Fruit fly (Drosophila melanogaster) whole organism, embryonic: ENCODE results near the gene Prim2.

Source experiments
- CG10959 ChIP-seq: fragments of 200-800 bp; sonication (Bioruptor generic); IDR thresholded peaks from 2 replicates; pipeline ENCODE4 v1.3.6; 2022; ENCODE audit warnings: missing biosample characterization, missing genetic modification characterization
- CG11398 ChIP-seq: fragments of 200-800 bp; sonication (Bioruptor generic); optimal IDR thresholded peaks from 2 replicates; lab custom pipeline; 2016; ENCODE audit warnings: missing biosample characterization, missing genetic modification characterization
- CG1603 ChIP-seq: fragments of 200-800 bp; sonication (Bioruptor generic); optimal IDR thresholded peaks from 2 replicates; lab custom pipeline; 2019; ENCODE audit warnings: missing biosample characterization, mild to moderate bottlenecking, missing genetic modification characterization, moderate library complexity
- CG17568 ChIP-seq: fragments of 200-800 bp; sonication (Bioruptor generic); optimal IDR thresholded peaks from 2 replicates; lab custom pipeline; 2018; ENCODE audit warnings: missing biosample characterization, mild to moderate bottlenecking, missing genetic modification characterization, moderate library complexity
- CG2116 ChIP-seq: fragments of 200-800 bp; sonication (Bioruptor generic); optimal IDR thresholded peaks from 3 replicates; lab custom pipeline; 2018; ENCODE audit warnings: missing biosample characterization, mild to moderate bottlenecking, missing genetic modification characterization
- CG2199 ChIP-seq: fragments of 200-800 bp; sonication (Bioruptor generic); IDR thresholded peaks from 3 replicates; pipeline ENCODE4 v1.3.6; 2022; ENCODE audit warnings: missing biosample characterization, missing genetic modification characterization
- CG2712 ChIP-seq: fragments of 200-800 bp; optimal IDR thresholded peaks from 3 replicates; lab custom pipeline; 2019; ENCODE audit warnings: missing biosample characterization, mild to moderate bottlenecking, missing genetic modification characterization, moderate library complexity
- CG33557 ChIP-seq: fragments of 200-800 bp; sonication (Bioruptor generic); optimal IDR thresholded peaks from 2 replicates; lab custom pipeline; 2019; ENCODE audit warnings: missing biosample characterization, mild to moderate bottlenecking, missing genetic modification characterization, moderate library complexity
- CG3726 ChIP-seq: fragments of 200-800 bp; sonication (Bioruptor generic); IDR thresholded peaks from 3 replicates; pipeline ENCODE4, ENCODE4 v1.3.6; 2022; ENCODE audit warnings: missing biosample characterization, missing genetic modification characterization
- CG42726 ChIP-seq: fragments of 200-800 bp; sonication (Bioruptor generic); IDR thresholded peaks from 2 replicates; pipeline ENCODE4 v1.3.6; 2022; ENCODE audit warnings: missing biosample characterization, missing genetic modification characterization; ENCODE audit not compliant: partially characterized antibody
- CG4820 ChIP-seq: fragments of 200-800 bp; sonication (Bioruptor generic); optimal IDR thresholded peaks from 3 replicates; lab custom pipeline; 2016; ENCODE audit warnings: missing biosample characterization, missing genetic modification characterization
- CG7357 ChIP-seq: fragments of 200-800 bp; sonication (Bioruptor generic); IDR thresholded peaks from 3 replicates; pipeline ENCODE4 v1.3.6; 2022; ENCODE audit warnings: missing biosample characterization, missing genetic modification characterization
- CrebB ChIP-seq: fragments of 200-800 bp; sonication (Bioruptor generic); optimal IDR thresholded peaks from 3 replicates; lab custom pipeline; 2018; ENCODE audit warnings: missing biosample characterization, mild to moderate bottlenecking, missing genetic modification characterization
- Dp ChIP-seq: fragments of 200-800 bp; sonication (Bioruptor generic); optimal IDR thresholded peaks from 2 replicates; lab custom pipeline; 2018; ENCODE audit warnings: missing biosample characterization, mild to moderate bottlenecking, missing genetic modification characterization, moderate library complexity
- Gsc ChIP-seq: fragments of 200-800 bp; sonication (Bioruptor generic); IDR thresholded peaks from 2 replicates; pipeline ENCODE4 v1.3.6; 2022; ENCODE audit warnings: missing biosample characterization, missing genetic modification characterization
- HLH4C ChIP-seq: fragments of 200-800 bp; sonication (Bioruptor generic); IDR thresholded peaks from 3 replicates; pipeline ENCODE4 v1.3.6; 2022; ENCODE audit warnings: missing biosample characterization, missing genetic modification characterization; ENCODE audit not compliant: partially characterized antibody
- HLHmδ ChIP-seq: fragments of 200-800 bp; sonication (Bioruptor generic); optimal IDR thresholded peaks from 2 replicates; lab custom pipeline; 2018; ENCODE audit warnings: missing biosample characterization, mild to moderate bottlenecking, missing genetic modification characterization, moderate library complexity
- Hsf ChIP-seq: fragments of 200-800 bp; sonication (Bioruptor generic); optimal IDR thresholded peaks from 3 replicates; lab custom pipeline; 2016; ENCODE audit warnings: missing biosample characterization, missing genetic modification characterization
- Lhr ChIP-seq: fragments of 200-800 bp; sonication (Bioruptor generic); optimal IDR thresholded peaks from 3 replicates; lab custom pipeline; 2017; ENCODE audit warnings: mild to moderate bottlenecking, missing biosample characterization, missing genetic modification reagents, missing genetic modification characterization
- Med ChIP-seq: fragments of 200-800 bp; sonication (Bioruptor generic); peaks from one replicate; lab custom pipeline; 2016; ENCODE audit warnings: missing biosample characterization, missing genetic modification characterization, mild to moderate bottlenecking, inconsistent platforms, moderate library complexity
- NC2β ChIP-seq: fragments of 200-800 bp; sonication (Bioruptor generic); optimal IDR thresholded peaks from 2 replicates; lab custom pipeline; 2016; ENCODE audit warnings: missing biosample characterization, missing genetic modification characterization
- Nf-YB ChIP-seq: fragments of 200-800 bp; sonication (Bioruptor generic); optimal IDR thresholded peaks from 3 replicates; lab custom pipeline; 2019; ENCODE audit warnings: missing biosample characterization, mild to moderate bottlenecking, missing genetic modification characterization, moderate library complexity
- Pdp1 ChIP-seq, 2 experiments: fragments of 200-800 bp; sonication (Bioruptor generic); optimal IDR thresholded peaks; 3 replicates each; lab custom pipeline; 2016; ENCODE audit warnings: missing biosample characterization in 2 of 2, missing genetic modification characterization in 2 of 2, mild to moderate bottlenecking in 1 of 2, moderate library complexity in 1 of 2
- Six4 ChIP-seq: fragments of 200-800 bp; sonication (Bioruptor generic); optimal IDR thresholded peaks from 2 replicates; lab custom pipeline; 2016; ENCODE audit warnings: missing biosample characterization, missing genetic modification characterization
- YL-1 ChIP-seq: fragments of 200-800 bp; sonication (Bioruptor generic); optimal IDR thresholded peaks from 3 replicates; lab custom pipeline; 2017; ENCODE audit warnings: missing biosample characterization, mild to moderate bottlenecking, missing genetic modification characterization
- aop ChIP-seq: fragments of 200-800 bp; sonication (Bioruptor generic); IDR thresholded peaks from 2 replicates; pipeline ENCODE4 v1.3.6; 2022; ENCODE audit warnings: missing biosample characterization, missing genetic modification characterization
- az2 ChIP-seq: fragments of 200-800 bp; sonication (Bioruptor generic); optimal IDR thresholded peaks from 3 replicates; lab custom pipeline; 2016; ENCODE audit warnings: missing biosample characterization, missing genetic modification characterization
- bbx ChIP-seq: fragments of 200-800 bp; sonication (Bioruptor generic); IDR thresholded peaks from 2 replicates; pipeline ENCODE4 v1.3.6; 2022; ENCODE audit warnings: missing biosample characterization, missing genetic modification characterization; ENCODE audit not compliant: partially characterized antibody
- bigmax ChIP-seq: fragments of 200-800 bp; sonication (Bioruptor generic); optimal IDR thresholded peaks from 2 replicates; lab custom pipeline; 2018; ENCODE audit warnings: missing biosample characterization, mild to moderate bottlenecking, missing genetic modification characterization
- cato ChIP-seq: fragments of 200-800 bp; sonication (Bioruptor generic); optimal IDR thresholded peaks from 2 replicates; lab custom pipeline; 2016; ENCODE audit warnings: missing biosample characterization, missing genetic modification characterization, borderline replicate concordance
- ci ChIP-seq: fragments of 200-800 bp; sonication (Bioruptor generic); IDR thresholded peaks from 3 replicates; pipeline ENCODE4 v1.3.6; 2022; ENCODE audit warnings: missing biosample characterization, missing genetic modification characterization
- da ChIP-seq: fragments of 200-800 bp; sonication (Bioruptor generic); optimal IDR thresholded peaks from 2 replicates; lab custom pipeline; 2016; ENCODE audit warnings: missing biosample characterization, missing genetic modification characterization
- gem ChIP-seq: fragments of 200-800 bp; sonication (Bioruptor generic); optimal IDR thresholded peaks from 2 replicates; lab custom pipeline; 2019; ENCODE audit warnings: missing biosample characterization, mild to moderate bottlenecking, missing genetic modification characterization, moderate library complexity
- inv ChIP-seq: fragments of 200-800 bp; sonication (Bioruptor generic); IDR thresholded peaks from 2 replicates; pipeline ENCODE4 v1.3.6; 2022; ENCODE audit warnings: missing biosample characterization, missing genetic modification characterization; ENCODE audit not compliant: partially characterized antibody
- mirr ChIP-seq: fragments of 200-800 bp; sonication (Bioruptor generic); optimal IDR thresholded peaks from 3 replicates; lab custom pipeline; 2018; ENCODE audit warnings: missing biosample characterization, mild to moderate bottlenecking, missing genetic modification characterization
- nom ChIP-seq: fragments of 200-800 bp; sonication (Bioruptor generic); optimal IDR thresholded peaks from 2 replicates; lab custom pipeline; 2017; ENCODE audit warnings: missing biosample characterization, missing genetic modification characterization, mild to moderate bottlenecking, moderate library complexity, missing genetic modification reagents
- p53 ChIP-seq: fragments of 200-800 bp; sonication (Bioruptor generic); optimal IDR thresholded peaks from 2 replicates; lab custom pipeline; 2016; ENCODE audit warnings: missing biosample characterization, missing genetic modification characterization
- prd ChIP-seq, 3 experiments: fragments of >200 bp in 2 of 3; fragments of 200-800 bp in 1 of 3; sonication (Bioruptor generic) in 1 of 3; optimal IDR thresholded peaks in 2 of 3; IDR thresholded peaks in 1 of 3; 2 replicates in 2 of 3; 3 replicates in 1 of 3; pipeline versions ENCODE4 v1.3.6 to Lab custom; 2017 to 2022; ENCODE audit warnings: missing biosample characterization in 1 of 3, missing genetic modification characterization in 1 of 3
- rib ChIP-seq: fragments of 200-800 bp; sonication (Bioruptor generic); IDR thresholded peaks from 2 replicates; pipeline ENCODE4 v1.3.6; 2022; ENCODE audit warnings: missing biosample characterization, missing genetic modification characterization
- scrt ChIP-seq: fragments of 200-800 bp; sonication (Bioruptor generic); optimal IDR thresholded peaks from 2 replicates; lab custom pipeline; 2018; ENCODE audit warnings: missing biosample characterization, mild to moderate bottlenecking, missing genetic modification characterization, moderate library complexity
- stwl ChIP-seq: fragments of 200-800 bp; sonication (Bioruptor generic); optimal IDR thresholded peaks from 3 replicates; lab custom pipeline; 2018; ENCODE audit warnings: missing biosample characterization, mild to moderate bottlenecking, missing genetic modification characterization, moderate library complexity
- sug ChIP-seq: fragments of 200-800 bp; optimal IDR thresholded peaks from 2 replicates; lab custom pipeline; 2019; ENCODE audit warnings: missing biosample characterization, mild to moderate bottlenecking, missing genetic modification characterization, moderate library complexity
- unpg ChIP-seq: fragments of 200-800 bp; sonication (Bioruptor generic); optimal IDR thresholded peaks from 3 replicates; lab custom pipeline; 2018; ENCODE audit warnings: missing biosample characterization, mild to moderate bottlenecking, missing genetic modification characterization, moderate library complexity
- vnd ChIP-seq: fragments of 200-800 bp; sonication (Bioruptor generic); IDR thresholded peaks from 3 replicates; pipeline ENCODE4 v1.3.6; 2022; ENCODE audit warnings: missing biosample characterization, missing genetic modification characterization; ENCODE audit not compliant: partially characterized antibody

The Prim2 gene

DNA sequence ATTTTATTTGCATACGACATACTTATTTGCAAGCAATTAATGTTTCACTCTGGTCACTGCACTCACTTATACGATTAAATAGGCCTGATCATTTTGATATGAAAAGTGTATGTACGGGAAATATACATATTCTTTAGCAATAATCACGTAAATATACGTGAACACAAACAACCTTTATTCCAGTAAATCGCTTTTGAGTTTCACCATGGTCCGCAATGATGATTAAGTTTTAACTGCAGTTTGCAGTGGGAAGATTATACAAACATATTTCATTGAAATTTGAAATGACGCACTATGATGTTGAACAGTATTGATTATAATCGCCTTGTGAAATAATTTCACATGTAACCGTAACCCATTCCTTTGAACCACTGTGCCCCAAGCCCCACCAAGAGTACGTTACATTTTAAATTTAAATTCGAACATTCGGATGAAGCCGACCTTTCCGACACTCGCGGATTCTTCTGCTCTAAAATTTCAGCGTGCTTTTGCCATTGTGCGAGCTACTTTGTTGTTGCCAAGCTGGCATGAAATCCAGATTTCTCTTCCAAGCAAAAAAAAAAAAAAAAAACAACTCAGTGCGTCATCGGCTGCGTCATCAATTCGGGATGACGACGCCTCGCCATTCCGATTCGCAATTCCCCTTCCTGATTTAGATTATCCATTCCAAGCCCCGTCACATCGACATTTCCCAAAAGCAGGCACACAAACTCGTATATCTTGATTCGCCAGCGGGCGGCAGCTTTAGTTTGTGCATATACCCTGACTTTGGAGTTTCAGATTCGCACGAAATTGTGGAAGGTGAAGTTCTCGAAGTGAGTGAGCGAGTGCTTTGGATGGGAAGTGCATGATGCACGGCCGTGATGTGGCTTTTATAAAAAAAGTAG, 42.4 kb upstream of the Prim2 start (continued):
- no peak for TF ChIP-seq CG11398
- no peak for TF ChIP-seq NC2β
- no peak for TF ChIP-seq HLH4C (GFP tag; lab: Robert Waterston, UW)
- TF ChIP-seq Med (GFP tag; lab: Kevin White, UChicago), result peak; percentile 68
- no peak for TF ChIP-seq HLHmδ (GFP tag; lab: Kevin White, UChicago)
- TF ChIP-seq prd (optimal IDR thresholded peaks at IDR 0.05; lab: Kevin White, UChicago), result no peak
- TF ChIP-seq prd (GFP tag; IDR thresholded peaks at IDR 0.05; lab: Robert Waterston, UW), result no peak
- 0 out of 3 replicates have a peak, but pooled peaks have one; percentile 27 for TF ChIP-seq ci
- TF ChIP-seq mirr, result no peak
- no peak for TF ChIP-seq Gsc (GFP tag; lab: Robert Waterston, UW)

DNA sequence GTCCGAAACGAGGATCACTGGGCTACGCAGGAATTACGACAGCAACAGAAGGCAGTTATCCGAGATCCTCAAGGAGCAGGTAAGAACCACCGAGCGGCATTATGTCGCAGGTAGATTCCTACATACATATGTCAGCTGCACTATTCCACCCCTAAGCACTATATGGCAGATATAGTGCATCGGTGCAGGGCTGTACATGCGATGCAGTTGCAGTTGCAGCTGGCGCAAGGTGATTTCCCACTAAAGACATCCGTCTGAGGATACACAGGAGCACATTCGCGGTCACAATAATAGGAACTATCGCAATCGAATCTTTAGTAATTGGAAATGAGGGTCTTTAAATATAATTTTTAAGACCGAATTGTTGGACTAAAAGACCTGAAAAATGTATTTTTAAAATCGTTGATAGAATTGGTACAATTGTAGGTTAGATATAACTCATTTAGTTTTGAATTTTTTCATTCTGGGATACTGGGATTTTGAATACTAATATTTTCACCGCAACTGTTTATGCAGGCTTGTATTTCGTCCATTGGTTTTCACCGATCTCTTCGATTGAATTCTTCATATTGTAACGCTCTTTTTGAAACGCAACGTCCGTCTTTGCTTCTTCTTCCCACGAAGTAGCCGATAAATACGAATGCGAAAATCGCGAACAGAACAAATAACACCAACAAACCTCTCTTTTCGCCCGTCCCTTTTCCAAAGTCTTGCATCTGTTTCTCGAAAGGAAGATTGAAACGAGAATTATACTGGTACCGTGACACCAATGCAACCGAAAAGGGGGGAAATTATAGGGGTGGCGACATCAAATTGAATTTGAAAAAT, 41.5 kb upstream of the Prim2 start:
- TF ChIP-seq CG2116 (peak; percentile 66), da (GFP tag; lab: Kevin White, UChicago) (peak; percentile 90), nom (GFP tag; lab: Kevin White, UChicago) (peak; percentile 80), Hsf (GFP tag; lab: Kevin White, UChicago) (peak; percentile 39), cato (no peak), sug (tag; lab: Kevin White, UChicago) (no peak), az2 (GFP tag; lab: Kevin White, UChicago) (peak; percentile 13), CG2712 (tag; lab: Kevin White, UChicago) (peak; percentile 77), rib (no peak), CrebB (no peak), CG42726 (no peak), CG33557 (GFP tag; lab: Kevin White, UChicago) (peak; percentile 43), CG2199 (GFP tag; lab: Robert Waterston, UW) (peak; percentile 79; the same call in 1 of the 3 replicates), CG7357 (GFP tag; lab: Robert Waterston, UW) (no peak), p53 (GFP tag; lab: Kevin White, UChicago) (no peak), CG10959 (GFP tag; lab: Robert Waterston, UW) (0 out of 2 replicates have a peak, but pooled peaks have one; percentile 66), gem (peak; percentile 64), Lhr (GFP tag; lab: Kevin White, UChicago) (peak; percentile 12), scrt (GFP tag; lab: Kevin White, UChicago) (no peak), CG17568 (GFP tag; lab: Kevin White, UChicago) (no peak), YL-1 (GFP tag; lab: Kevin White, UChicago) (no peak), inv (GFP tag; lab: Robert Waterston, UW) (no peak), NC2β (peak; percentile 51), aop (no peak), Pdp1 (GFP tag; optimal IDR thresholded peaks at IDR 0.05; lab: Kevin White, UChicago) (peak in 1 of 2 experiments; percentile 8), bbx (GFP tag; lab: Robert Waterston, UW) (no peak), Dp (GFP tag; lab: Kevin White, UChicago) (no peak), vnd (GFP tag; lab: Robert Waterston, UW) (no peak), CG1603 (peak; percentile 26), stwl (peak; percentile 19), unpg (GFP tag; lab: Kevin White, UChicago) (peak; percentile 27), Six4 (GFP tag; lab: Kevin White, UChicago) (no peak), Nf-YB (no peak), CG3726 (GFP tag; lab: Robert Waterston, UW) (no peak), bigmax (GFP tag; lab: Kevin White, UChicago) (no peak), CG4820 (GFP tag; lab: Kevin White, UChicago) (peak; percentile 30)
